Comparison of ENCODE assay signal across 4 worm cellular contexts in genomic region chrX:9246625-9247024, ce11.
TF ChIP-seq lines count a peak whose summit lies in the region.

No protein-coding gene starts in this region.

TF ChIP-seq in whole organism, L1 larva, 84 proteins besides CTCF, POLR2A, EP300 and RAD21:
- TF ChIP-seq elt-2 (tag; optimal IDR thresholded peaks at IDR 0.05; lab: Kevin White, UChicago) (no peak), nhr-19 (GFP tag; conservative IDR thresholded peaks at IDR 0.05; lab: Robert Waterston, UW) (0 out of 2 replicates have a peak, but pooled peaks have one; percentile 19), dpl-1 (GFP tag; optimal IDR thresholded peaks at IDR 0.05; lab: Kevin White, UChicago) (no peak), lir-3 (tag; optimal IDR thresholded peaks at IDR 0.05; lab: Kevin White, UChicago; ENCODE audit: poor library complexity) (no peak), nhr-71 (tag; optimal IDR thresholded peaks at IDR 0.05; lab: Kevin White, UChicago) (peak; percentile 45), nhr-85 (tag; lab: Kevin White, UChicago) (peak; percentile 90), blmp-1 (tag; optimal IDR thresholded peaks at IDR 0.05; lab: Kevin White, UChicago) (peak; percentile 14), pag-3 (tag; optimal IDR thresholded peaks at IDR 0.05; lab: Kevin White, UChicago; ENCODE audit: borderline replicate concordance, insufficient read depth) (no peak), lin-14 (GFP tag; optimal IDR thresholded peaks at IDR 0.05; lab: Kevin White, UChicago) (peak; percentile 46), nhr-20 (tag; optimal IDR thresholded peaks at IDR 0.05; lab: Kevin White, UChicago) (peak; percentile 23), nhr-90 (tag; optimal IDR thresholded peaks at IDR 0.05; lab: Kevin White, UChicago; ENCODE audit: poor library complexity) (no peak), snu-23 (GFP tag; optimal IDR thresholded peaks at IDR 0.05; lab: Kevin White, UChicago) (peak; percentile 9), aha-1 (tag; optimal IDR thresholded peaks at IDR 0.05; lab: Kevin White, UChicago) (no peak), elt-3 (tag; optimal IDR thresholded peaks at IDR 0.05; lab: Kevin White, UChicago) (peak in 4 of 6 experiments; percentile 28 to 63 (median 59))

TF ChIP-seq in whole organism, L2 larva, 48 proteins besides CTCF, POLR2A, EP300 and RAD21:
- TF ChIP-seq Y55F3AM.14 (GFP tag; optimal IDR thresholded peaks at IDR 0.05; lab: Kevin White, UChicago) (no peak), ztf-4 (tag; optimal IDR thresholded peaks at IDR 0.05; lab: Kevin White, UChicago) (no peak), dmd-4 (tag; optimal IDR thresholded peaks at IDR 0.05; lab: Kevin White, UChicago) (no peak), mdl-1 (tag; optimal IDR thresholded peaks at IDR 0.05; lab: Kevin White, UChicago) (no peak), nhr-10 (tag; optimal IDR thresholded peaks at IDR 0.05; lab: Kevin White, UChicago) (no peak), nhr-23 (tag; optimal IDR thresholded peaks at IDR 0.05; lab: Kevin White, UChicago) (no peak), crh-2 (tag; optimal IDR thresholded peaks at IDR 0.05; lab: Kevin White, UChicago) (peak; percentile 4), egl-27 (tag; optimal IDR thresholded peaks at IDR 0.05; lab: Kevin White, UChicago) (no peak), lin-13 (GFP tag; optimal IDR thresholded peaks at IDR 0.05; lab: Kevin White, UChicago) (no peak), ZK546.5 (tag; optimal IDR thresholded peaks at IDR 0.05; lab: Kevin White, UChicago) (no peak), blmp-1 (tag; optimal IDR thresholded peaks at IDR 0.05; lab: Kevin White, UChicago; ENCODE audit: insufficient read depth) (peak; percentile 7), lin-11 (tag; optimal IDR thresholded peaks at IDR 0.05; lab: Kevin White, UChicago) (no peak), unc-39 (tag; optimal IDR thresholded peaks at IDR 0.05; lab: Kevin White, UChicago) (no peak), unc-55 (GFP tag; optimal IDR thresholded peaks at IDR 0.05; lab: Kevin White, UChicago) (no peak), C34F6.9 (tag; optimal IDR thresholded peaks at IDR 0.05; lab: Kevin White, UChicago) (no peak), nhr-25 (tag; optimal IDR thresholded peaks at IDR 0.05; lab: Kevin White, UChicago) (peak; percentile 74), skn-1 (tag; optimal IDR thresholded peaks at IDR 0.05; lab: Kevin White, UChicago) (no peak), sma-3 (GFP tag; optimal IDR thresholded peaks at IDR 0.05; lab: Kevin White, UChicago) (peak; percentile 4), peb-1 (tag; optimal IDR thresholded peaks at IDR 0.05; lab: Kevin White, UChicago) (no peak), sma-9 (GFP tag; optimal IDR thresholded peaks at IDR 0.05; lab: Kevin White, UChicago) (peak; percentile 57), sma-9 (tag; optimal IDR thresholded peaks at IDR 0.05; lab: Kevin White, UChicago) (no peak)

TF ChIP-seq in whole organism, L3 larva, 47 proteins besides CTCF, POLR2A, EP300 and RAD21:
- TF ChIP-seq elt-1 (tag; optimal IDR thresholded peaks at IDR 0.05; lab: Kevin White, UChicago) = no peak
- no peak for TF ChIP-seq fkh-2 (tag; optimal IDR thresholded peaks at IDR 0.05; lab: Kevin White, UChicago)
- TF ChIP-seq egl-5 (tag; optimal IDR thresholded peaks at IDR 0.05; lab: Kevin White, UChicago) = no peak
- TF ChIP-seq egl-27 (tag; optimal IDR thresholded peaks at IDR 0.05; lab: Kevin White, UChicago) = no peak
- TF ChIP-seq ceh-82 (tag; optimal IDR thresholded peaks at IDR 0.05; lab: Kevin White, UChicago) = no peak
- peak; percentile 27 for TF ChIP-seq nhr-43 (tag; optimal IDR thresholded peaks at IDR 0.05; lab: Kevin White, UChicago; ENCODE audit: poor library complexity, severe bottlenecking)
- no peak for TF ChIP-seq mdl-1 (tag; optimal IDR thresholded peaks at IDR 0.05; lab: Kevin White, UChicago)
- TF ChIP-seq nhr-25 (tag; optimal IDR thresholded peaks at IDR 0.05; lab: Kevin White, UChicago) = peak; percentile 93
- no peak for TF ChIP-seq ztf-4 (tag; optimal IDR thresholded peaks at IDR 0.05; lab: Kevin White, UChicago)

TF ChIP-seq in whole organism, L4 larva, 104 proteins besides CTCF, POLR2A, EP300 and RAD21:
- TF ChIP-seq nhr-10 (tag; optimal IDR thresholded peaks at IDR 0.05; lab: Kevin White, UChicago) (no peak), fkh-10 (GFP tag; optimal IDR thresholded peaks at IDR 0.05; lab: Kevin White, UChicago) (no peak), dmd-9 (GFP tag; IDR thresholded peaks at IDR 0.05; lab: Robert Waterston, UW) (no peak), nhr-25 (tag; optimal IDR thresholded peaks at IDR 0.05; lab: Kevin White, UChicago; ENCODE audit: borderline replicate concordance, insufficient read depth) (peak; percentile 76), php-3 (GFP tag; IDR thresholded peaks at IDR 0.05; lab: Robert Waterston, UW) (no peak), unc-62 (GFP tag; optimal IDR thresholded peaks at IDR 0.05 in 1 of 2; lab: Kevin White, UChicago) (peak in 1 of 2 experiments; percentile 73), unc-62 (tag; optimal IDR thresholded peaks at IDR 0.05; lab: Kevin White, UChicago) (no peak), lin-29 (GFP tag; IDR thresholded peaks at IDR 0.05; lab: Robert Waterston, UW) (no peak), ama-1 (optimal IDR thresholded peaks at IDR 0.05; lab: Kevin White, UChicago) (no peak), mes-2 (tag; optimal IDR thresholded peaks at IDR 0.05; lab: Kevin White, UChicago; ENCODE audit: poor library complexity, severe bottlenecking) (no peak), mxl-3 (GFP tag; optimal IDR thresholded peaks at IDR 0.05; lab: Kevin White, UChicago) (no peak), Y105C5A.15 (GFP tag; IDR thresholded peaks at IDR 0.05; lab: Robert Waterston, UW) (no peak), nhr-237 (tag; optimal IDR thresholded peaks at IDR 0.05; lab: Kevin White, UChicago) (no peak), dpl-1 (GFP tag; optimal IDR thresholded peaks at IDR 0.05; lab: Kevin White, UChicago) (no peak), nhr-28 (tag; optimal IDR thresholded peaks at IDR 0.05; lab: Kevin White, UChicago) (peak; percentile 53), daf-16 (GFP tag; optimal IDR thresholded peaks at IDR 0.05; lab: Kevin White, UChicago) (no peak), daf-16 (tag; optimal IDR thresholded peaks at IDR 0.05; lab: Kevin White, UChicago) (no peak)

Comparison
In these comparisons a context has a peak if more than half of its experiments do, and no peak if none do; other contexts are left out.
1. Of the 29 proteins assayed by ChIP-seq in both whole organism, L4 larva and whole organism, L1 larva: peak only in whole organism, L4 larva: nhr-28; only in whole organism, L1 larva: none; in both: none; in neither: 27; mixed calls (peak in some experiments, not most) for 1.